Worm (Caenorhabditis elegans) whole organism, L4/young adult: ENCODE results near the gene K12D12.4.

Experiments used
- W03F9.2 ChIP-seq: fragments of 150-350 bp; optimal IDR thresholded peaks from 2 replicates; lab custom pipeline; 2014; ENCODE audit warnings: missing biosample characterization, missing genetic modification characterization
- dao-5 ChIP-seq: sonication (generic microtip); optimal IDR thresholded peaks from 2 replicates; lab custom pipeline; 2016; ENCODE audit warnings: missing genotype, missing genetic modification characterization, moderate library complexity, missing compliant biosample characterization
- him-1 ChIP-seq: sonication (generic microtip); optimal IDR thresholded peaks from 2 replicates; lab custom pipeline; 2016; ENCODE audit warnings: missing genotype, missing genetic modification reagents, missing genetic modification characterization, missing compliant biosample characterization

DNA sequence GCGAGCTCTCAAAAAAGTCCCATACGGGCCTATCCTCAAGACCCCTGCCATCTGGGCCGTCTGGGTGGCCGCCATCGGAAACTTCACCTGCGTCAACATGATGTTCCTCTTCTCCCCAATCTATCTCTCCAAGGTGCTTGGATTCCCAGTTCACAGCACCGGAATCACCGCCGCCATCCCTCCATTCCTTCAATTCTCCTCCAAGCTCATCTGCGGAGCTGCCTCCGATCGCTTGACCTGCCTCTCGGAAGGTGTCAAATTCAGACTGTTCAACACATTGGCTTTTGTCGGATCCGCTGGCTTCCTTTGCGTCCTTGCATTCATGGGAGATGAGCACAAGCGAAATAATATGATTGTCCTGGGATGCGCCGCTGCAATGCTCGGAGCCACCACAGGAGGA lies 20.6 kb downstream of the K12D12.4 start:
- TF ChIP-seq W03F9.2 (tag; lab: Kevin White, UChicago), result no peak
- no peak for TF ChIP-seq him-1 (tag; lab: Kevin White, UChicago)
- no peak for TF ChIP-seq dao-5
